Worm (Caenorhabditis elegans) whole organism, L4/young adult: ENCODE results near the gene ZK418.6.
A peak's percentile ranks its signal among the peaks of the same experiment; 100 is the strongest.

Experiments
- W03F9.2 ChIP-seq: fragments of 150-350 bp; optimal IDR thresholded peaks from 2 replicates; lab custom pipeline; 2014; ENCODE audit warnings: missing biosample characterization, missing genetic modification characterization
- dao-5 ChIP-seq: sonication (generic microtip); optimal IDR thresholded peaks from 2 replicates; lab custom pipeline; 2016; ENCODE audit warnings: missing genotype, missing genetic modification characterization, moderate library complexity, missing compliant biosample characterization
- him-1 ChIP-seq: sonication (generic microtip); optimal IDR thresholded peaks from 2 replicates; lab custom pipeline; 2016; ENCODE audit warnings: missing genotype, missing genetic modification reagents, missing genetic modification characterization, missing compliant biosample characterization

The ZK418.6 gene

DNA sequence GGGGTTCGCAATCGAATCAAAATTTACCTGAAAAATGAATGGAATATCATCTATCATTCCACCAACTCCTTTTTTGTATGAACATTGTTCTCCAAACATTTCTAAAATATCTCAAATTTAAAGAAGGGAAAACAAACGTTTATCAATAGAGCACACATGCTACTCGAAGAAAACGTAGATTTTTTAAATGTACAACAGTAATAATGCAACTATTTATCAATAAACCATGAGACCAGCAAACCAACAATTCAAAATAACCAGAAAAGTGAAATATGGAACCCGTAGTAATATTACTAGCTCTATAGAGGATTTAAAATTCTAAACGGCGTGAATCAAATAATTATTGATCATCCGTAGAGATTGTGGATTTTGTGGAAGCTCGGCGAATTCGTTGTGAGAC lies at the start of gene ZK418.6:
Gene ZK418.6, minus strand, starts transcription at position 101 of the 400 bp plus-strand sequence.
- TF ChIP-seq dao-5 (tag; lab: Kevin White, UChicago) = no peak
- TF ChIP-seq him-1 (tag; lab: Kevin White, UChicago) = no peak
- no peak for TF ChIP-seq W03F9.2 (tag; lab: Kevin White, UChicago)

DNA sequence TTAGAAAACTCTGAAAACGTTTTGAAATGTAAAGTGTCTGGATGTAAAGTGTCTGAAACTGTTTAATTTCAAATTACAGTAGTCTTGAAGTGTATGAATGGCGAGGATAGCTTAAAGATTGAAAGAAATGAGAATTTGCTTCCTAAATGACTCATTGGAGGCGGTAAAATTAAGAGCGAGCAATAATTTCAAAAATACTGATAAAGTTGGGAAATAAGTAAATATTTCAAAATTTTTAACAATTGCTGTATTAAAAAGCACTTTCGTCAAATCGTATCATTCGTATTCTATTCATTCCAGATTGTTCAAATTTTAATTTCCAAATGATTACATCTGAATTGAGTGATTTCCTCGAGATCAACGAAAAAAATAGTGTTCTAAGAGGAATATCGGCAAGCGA lies 45.7 kb upstream of the ZK418.6 start, which contains the start of gene B0280.2:
Gene B0280.2, plus strand, starts transcription at position 301 of the 400 bp plus-strand sequence.
- no peak for TF ChIP-seq him-1 (tag; lab: Kevin White, UChicago)
- no peak for TF ChIP-seq dao-5 (tag; lab: Kevin White, UChicago)
- no peak for TF ChIP-seq W03F9.2 (tag; lab: Kevin White, UChicago)

DNA sequence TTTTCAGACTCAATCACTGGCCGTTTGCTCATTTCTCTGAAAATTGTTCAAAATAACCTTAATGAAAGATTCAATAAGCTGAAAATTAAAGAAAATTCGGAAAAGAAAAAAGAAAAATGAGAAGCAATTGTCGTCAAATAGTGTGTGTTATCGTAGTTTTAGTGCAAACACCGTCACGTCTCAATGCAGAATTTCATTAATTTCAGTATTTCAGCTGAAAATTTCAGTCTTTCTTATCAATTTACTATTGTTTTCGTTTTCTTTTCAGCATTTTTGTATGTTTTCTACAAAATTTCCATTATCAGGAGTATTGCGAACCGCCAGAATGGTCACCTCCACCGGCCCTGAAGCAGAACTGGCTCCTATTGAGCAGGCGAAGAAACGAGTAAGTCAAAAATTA lies 44.2 kb upstream of the ZK418.6 start, which contains the start of the genes B0280.9 and rpia-1:
Gene B0280.9, minus strand, starts transcription at position 36 of the 400 bp plus-strand sequence.
Gene rpia-1, plus strand, starts transcription at position 269 of the 400 bp plus-strand sequence.
- TF ChIP-seq W03F9.2 (tag; lab: Kevin White, UChicago) (peak; percentile 59), dao-5 (tag; lab: Kevin White, UChicago) (no peak)

DNA sequence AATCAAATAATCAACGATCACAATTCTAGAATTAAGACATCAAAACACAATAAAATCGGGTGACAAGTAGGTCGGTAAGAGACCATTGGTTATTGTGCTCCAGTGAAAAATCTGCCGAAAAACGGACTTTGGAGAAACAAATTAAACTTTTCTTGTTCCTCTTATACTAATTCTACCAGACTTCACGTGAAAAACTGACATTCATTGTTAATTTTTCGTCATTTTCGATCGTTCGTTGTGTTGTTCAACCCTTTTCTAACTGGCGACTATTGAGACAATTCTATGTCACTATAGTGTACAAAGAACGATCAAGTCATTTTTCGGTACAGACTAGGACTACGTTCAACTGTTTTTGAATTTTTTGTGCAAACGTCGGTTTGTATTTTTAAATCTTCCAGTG lies 41.8 kb upstream of the ZK418.6 start:
- TF ChIP-seq him-1 (tag; lab: Kevin White, UChicago) (no peak), W03F9.2 (tag; lab: Kevin White, UChicago) (no peak), dao-5 (tag; lab: Kevin White, UChicago) (no peak)

DNA sequence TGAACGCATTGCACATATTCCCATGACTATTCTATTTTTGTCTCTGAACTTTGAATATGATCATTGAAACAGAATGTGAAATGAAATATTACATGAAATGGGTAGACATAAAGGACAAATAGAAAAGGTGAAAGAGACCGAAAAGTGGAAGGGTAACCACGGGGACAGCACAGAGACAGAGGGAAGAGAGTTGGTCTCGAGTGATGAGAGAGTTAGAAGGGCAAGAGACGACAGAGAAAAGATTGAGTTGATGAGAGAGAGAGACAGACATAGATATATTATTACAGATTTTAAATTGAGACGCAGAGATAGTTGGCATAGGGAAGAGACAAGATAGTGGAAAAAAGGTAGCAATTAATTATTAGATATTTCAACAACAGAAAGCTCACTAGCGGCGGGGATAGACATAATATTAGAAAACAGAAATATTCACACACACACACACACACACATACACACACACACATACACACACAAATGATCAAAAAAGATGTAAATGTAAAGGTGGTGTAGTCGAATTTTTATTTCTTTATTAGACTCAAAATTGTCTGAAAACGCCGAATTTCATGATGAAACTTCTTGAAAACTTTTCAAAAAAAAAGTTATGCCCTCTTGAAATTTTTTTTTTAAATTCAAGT lies 38.1 kb upstream of the ZK418.6 start:
- peak; percentile 56 for TF ChIP-seq W03F9.2 (tag; lab: Kevin White, UChicago)
- TF ChIP-seq him-1 (tag; lab: Kevin White, UChicago) = no peak

DNA sequence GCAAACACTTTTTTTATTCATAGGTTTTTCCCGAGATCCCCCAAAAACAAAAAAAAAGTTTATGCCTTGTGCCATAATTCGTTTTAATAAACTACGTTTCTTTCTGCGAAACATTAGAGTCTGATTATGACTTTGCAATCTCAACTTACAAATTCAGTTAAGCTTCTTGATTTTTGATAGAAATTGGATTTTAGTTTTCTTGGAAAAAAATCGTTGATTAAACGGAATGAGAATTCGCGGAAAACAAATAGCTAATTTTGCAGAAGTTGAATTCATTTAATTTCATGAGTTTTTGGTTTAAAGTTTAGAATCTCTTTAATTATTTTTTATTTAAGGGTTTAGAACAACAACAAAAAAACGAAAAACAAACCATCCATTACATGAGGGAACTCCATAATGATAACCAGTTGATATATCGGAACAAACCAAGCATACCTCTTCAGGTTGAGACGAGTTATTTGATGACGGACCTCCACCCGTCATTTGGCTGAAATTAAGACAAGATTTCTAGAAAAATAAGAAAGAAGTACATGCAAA lies 36.4 kb upstream of the ZK418.6 start, which contains the start of gene nhr-10:
Gene nhr-10, minus strand, starts transcription at position 487 of the 537 bp plus-strand sequence.
- no peak for TF ChIP-seq W03F9.2 (tag; lab: Kevin White, UChicago)
- no peak for TF ChIP-seq him-1 (tag; lab: Kevin White, UChicago)
- TF ChIP-seq dao-5 (tag; lab: Kevin White, UChicago) = no peak

DNA sequence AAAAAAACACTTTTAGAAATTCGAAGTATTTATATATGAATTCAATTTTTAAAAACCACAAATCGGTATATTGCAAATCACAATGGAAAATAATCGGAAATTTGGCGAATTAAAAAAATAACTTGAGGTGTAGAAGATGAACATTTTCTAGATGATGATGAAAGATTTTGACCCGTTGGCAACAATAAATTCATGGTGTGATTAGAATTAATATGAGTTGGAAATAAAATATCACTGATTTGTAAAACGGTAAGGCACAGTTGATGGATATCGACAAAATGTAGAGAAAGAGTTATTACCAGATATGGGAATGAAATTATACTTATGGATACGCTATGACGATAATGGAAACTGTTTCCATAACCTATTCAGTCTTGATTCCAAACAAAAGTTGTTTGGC lies 33.6 kb upstream of the ZK418.6 start:
- TF ChIP-seq him-1 (tag; lab: Kevin White, UChicago) = no peak
- no peak for TF ChIP-seq dao-5 (tag; lab: Kevin White, UChicago)
- TF ChIP-seq W03F9.2 (tag; lab: Kevin White, UChicago) = no peak

DNA sequence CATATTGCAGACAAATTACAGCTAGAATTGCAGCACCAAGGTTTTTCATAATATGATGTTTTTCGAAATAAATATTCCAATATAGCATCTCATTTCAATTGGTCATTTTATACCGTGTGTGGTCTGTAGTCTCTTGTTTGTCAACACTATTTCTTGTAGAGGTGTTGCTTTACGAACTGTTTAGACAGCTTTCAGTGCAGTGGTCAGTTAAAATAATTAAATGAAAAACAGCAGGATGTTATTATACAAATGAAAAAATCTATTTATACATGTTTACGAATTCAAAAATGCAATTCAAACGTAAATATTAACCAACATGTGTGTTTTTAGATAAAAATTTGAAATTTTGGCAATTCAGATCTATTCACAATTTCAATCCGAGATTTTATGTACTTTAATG lies 33.2 kb upstream of the ZK418.6 start, which contains the start of gene B0280.7:
Gene B0280.7, minus strand, starts transcription at position 101 of the 400 bp plus-strand sequence.
- no peak for TF ChIP-seq dao-5 (tag; lab: Kevin White, UChicago)
- TF ChIP-seq W03F9.2 (tag; lab: Kevin White, UChicago) = no peak
- TF ChIP-seq him-1 (tag; lab: Kevin White, UChicago) = no peak

DNA sequence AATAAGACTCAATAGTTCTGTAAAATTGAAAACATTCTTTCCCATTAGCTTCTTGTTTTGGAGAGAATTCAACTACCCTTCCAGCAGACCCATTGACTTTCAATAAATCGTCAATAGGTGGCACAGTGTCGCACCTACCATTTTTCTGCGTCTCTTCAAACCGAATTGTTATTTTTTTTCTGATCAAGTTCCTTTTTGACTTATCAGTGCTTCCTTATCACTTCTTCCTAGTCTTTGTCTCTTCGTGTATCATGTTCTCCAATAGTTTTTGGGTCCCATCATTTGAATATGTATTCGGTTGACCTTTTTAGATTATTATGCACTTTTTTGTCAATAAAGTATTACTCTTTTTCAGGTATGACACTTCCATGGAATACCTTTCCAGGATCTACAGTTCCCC lies 29.3 kb upstream of the ZK418.6 start, which contains the start of gene odd-1:
Gene odd-1, plus strand, starts transcription at position 349 of the 400 bp plus-strand sequence.
- TF ChIP-seq him-1 (tag; lab: Kevin White, UChicago) = no peak
- TF ChIP-seq W03F9.2 (tag; lab: Kevin White, UChicago) = no peak
- no peak for TF ChIP-seq dao-5 (tag; lab: Kevin White, UChicago)

DNA sequence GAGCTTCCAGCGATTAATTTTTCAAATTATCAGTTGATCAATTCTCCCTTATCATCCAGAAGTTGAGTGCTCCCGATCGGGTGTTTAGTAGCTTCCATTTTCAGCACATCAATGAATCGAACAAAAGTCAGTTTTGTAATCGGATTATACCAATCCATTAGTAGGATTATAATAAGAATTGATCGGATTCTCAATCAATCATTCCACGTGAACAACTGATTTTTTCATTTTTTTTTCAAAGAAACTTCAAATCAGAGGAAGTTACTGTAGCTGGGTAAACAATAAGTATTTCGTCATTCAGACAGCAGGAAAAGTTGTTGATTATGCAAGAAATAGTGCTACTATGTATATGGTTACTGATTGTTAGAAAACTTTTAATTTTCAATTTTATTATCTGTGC lies 28.2 kb upstream of the ZK418.6 start:
- TF ChIP-seq W03F9.2 (tag; lab: Kevin White, UChicago) (no peak), dao-5 (tag; lab: Kevin White, UChicago) (no peak), him-1 (tag; lab: Kevin White, UChicago) (no peak)

DNA sequence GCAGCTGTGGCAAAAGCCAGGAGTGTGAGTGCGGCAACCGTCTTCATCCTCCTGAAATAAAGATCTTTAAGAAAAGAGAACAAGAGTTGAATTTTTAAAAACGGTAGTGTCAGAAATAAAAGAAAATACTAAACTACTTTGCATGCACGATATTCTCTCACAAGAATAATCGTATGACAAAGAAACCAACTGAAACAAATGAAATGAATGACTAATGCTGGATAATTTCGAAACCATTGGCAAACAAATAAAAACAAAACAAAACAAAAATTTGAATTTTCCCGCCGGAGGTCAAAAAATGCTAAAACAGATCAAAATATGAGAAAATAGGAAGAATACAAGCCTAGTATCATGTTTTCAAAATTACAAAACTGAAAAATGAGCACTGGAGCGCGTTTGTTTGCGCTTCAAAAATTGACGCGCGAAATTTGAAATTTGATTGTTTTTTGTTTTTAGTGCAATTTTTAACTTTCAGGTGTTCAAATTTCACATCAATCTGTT lies 25.4 kb upstream of the ZK418.6 start, which contains the start of gene cpg-2:
Gene cpg-2, minus strand, starts transcription at position 51 of the 501 bp plus-strand sequence.
- no peak for TF ChIP-seq W03F9.2 (tag; lab: Kevin White, UChicago)
- TF ChIP-seq him-1 (tag; lab: Kevin White, UChicago) = no peak
- no peak for TF ChIP-seq dao-5 (tag; lab: Kevin White, UChicago)

DNA sequence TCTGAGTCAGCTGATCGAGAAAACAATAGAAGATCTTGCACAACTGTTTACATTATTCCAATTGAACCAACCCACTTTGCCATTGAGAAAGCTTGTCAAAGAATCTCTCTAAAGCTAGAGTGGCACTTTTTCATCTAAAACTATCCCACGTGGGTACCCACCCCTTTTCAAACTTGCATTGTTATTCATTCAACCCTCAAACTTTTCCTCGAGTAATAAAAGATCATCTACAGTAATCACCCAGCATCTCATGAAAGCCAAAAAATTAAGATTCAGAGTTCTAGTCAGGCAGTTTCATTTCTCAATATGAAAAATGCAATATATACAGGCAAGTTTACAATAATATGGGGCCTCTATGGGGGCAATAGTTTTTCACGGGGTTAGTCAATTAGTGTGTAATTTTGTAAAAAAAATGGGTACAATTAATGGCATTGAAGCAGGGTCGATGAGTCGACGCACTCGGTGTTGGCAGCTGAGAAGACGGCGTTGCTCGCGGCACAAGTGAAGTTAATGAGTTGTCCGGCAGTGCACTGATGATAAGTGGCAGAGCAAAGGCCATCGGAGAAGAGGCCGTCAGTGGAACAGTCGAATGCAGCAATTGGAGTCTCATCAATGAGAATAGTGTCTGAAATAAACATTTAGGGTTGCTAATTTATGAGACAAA lies 23.3 kb upstream of the ZK418.6 start:
- no peak for TF ChIP-seq dao-5 (tag; lab: Kevin White, UChicago)
- TF ChIP-seq him-1 (tag; lab: Kevin White, UChicago) = no peak
- peak; percentile 21 for TF ChIP-seq W03F9.2 (tag; lab: Kevin White, UChicago)

DNA sequence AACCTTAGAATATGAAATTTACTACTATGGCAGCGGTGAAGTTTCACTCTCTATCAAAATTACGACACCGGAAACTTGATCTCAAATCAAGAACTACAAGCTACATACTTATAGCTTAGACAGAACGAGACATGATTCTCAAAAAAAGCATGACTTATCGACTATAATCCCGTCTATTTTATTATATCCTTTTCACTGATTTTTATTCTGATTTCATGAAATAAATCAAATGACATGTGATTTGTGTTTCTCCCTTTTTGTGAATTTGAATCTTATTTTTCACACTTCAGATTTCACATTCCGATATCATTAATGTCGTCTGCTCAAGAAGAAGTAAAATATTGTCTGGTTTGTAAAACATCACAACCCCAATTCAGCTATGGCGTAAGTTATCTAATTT lies 21.4 kb upstream of the ZK418.6 start, which contains the start of gene ZK418.11:
Gene ZK418.11, plus strand, starts transcription at position 289 of the 400 bp plus-strand sequence.
- TF ChIP-seq dao-5 (tag; lab: Kevin White, UChicago) (no peak), him-1 (tag; lab: Kevin White, UChicago) (no peak), W03F9.2 (tag; lab: Kevin White, UChicago) (no peak)
